Worm (Caenorhabditis elegans) whole organism, L4 larva: ENCODE results near the gene pipp-4P.
A peak's percentile ranks its signal among the peaks of the same experiment; 100 is the strongest.

Experiments
- F26F4.8 ChIP-seq: fragments of 200-800 bp; sonication (Bioruptor generic); conservative IDR thresholded peaks from 2 replicates; pipeline ENCODE4 v1.3.6; 2022; ENCODE audit warnings: missing genetic modification characterization, missing compliant biosample characterization
- F49E8.2 ChIP-seq: sonication (generic microtip); optimal IDR thresholded peaks from 2 replicates; lab custom pipeline; 2016; ENCODE audit warnings: missing compliant biosample characterization, mild to moderate bottlenecking, missing genetic modification characterization, borderline replicate concordance
- Y5F2A.4 ChIP-seq: fragments of 200-800 bp; sonication (Bioruptor generic); optimal IDR thresholded peaks from 2 replicates; lab custom pipeline; 2018; ENCODE audit warnings: mild to moderate bottlenecking, missing genetic modification characterization, missing compliant biosample characterization
- ZK337.2 ChIP-seq: fragments of 200-800 bp; sonication (Bioruptor generic); IDR thresholded peaks from 2 replicates; pipeline ENCODE4 v1.3.6; 2022; ENCODE audit warnings: missing genetic modification reagents, missing genetic modification characterization, missing compliant biosample characterization
- aha-1 ChIP-seq: fragments of 150-350 bp; peaks from one replicate; lab custom pipeline; 2014; ENCODE audit warnings: missing biosample characterization, missing genetic modification characterization
- aly-2 ChIP-seq: sonication (generic microtip); optimal IDR thresholded peaks from 2 replicates; lab custom pipeline; 2018; ENCODE audit warnings: missing biosample characterization, missing genetic modification characterization
- ama-1 ChIP-seq: fragments of 150-350 bp; optimal IDR thresholded peaks from 2 replicates; lab custom pipeline; 2014; ENCODE audit warnings: inconsistent platforms, mixed read lengths
- attf-4 ChIP-seq: sonication (generic microtip); optimal IDR thresholded peaks from 3 replicates; lab custom pipeline; 2017; ENCODE audit warnings: missing biosample characterization, missing genetic modification characterization
- ceh-44 ChIP-seq: fragments of 200-800 bp; sonication (Bioruptor generic); IDR thresholded peaks from 2 replicates; pipeline ENCODE4 v1.3.6; 2022; ENCODE audit warnings: missing genetic modification reagents, missing genetic modification characterization, missing compliant biosample characterization
- ceh-62 ChIP-seq: sonication (generic microtip); optimal IDR thresholded peaks from 2 replicates; lab custom pipeline; 2017; ENCODE audit warnings: missing biosample characterization, missing genetic modification characterization
- ceh-82 ChIP-seq: sonication (generic microtip); optimal IDR thresholded peaks from 2 replicates; lab custom pipeline; 2017; ENCODE audit warnings: missing biosample characterization, missing genetic modification characterization
- ces-1 ChIP-seq: fragments of 150-350 bp; sonication (generic microtip); optimal IDR thresholded peaks from 4 replicates; lab custom pipeline; 2014; ENCODE audit warnings: missing biosample characterization, missing genetic modification reagents, missing genetic modification characterization
- cey-2 ChIP-seq: sonication (generic microtip); optimal IDR thresholded peaks from 3 replicates; lab custom pipeline; 2017; ENCODE audit warnings: missing genetic modification characterization, mild to moderate bottlenecking, missing compliant biosample characterization, antibody characterized with exemption, borderline replicate concordance; ENCODE audit not compliant: insufficient read depth
- ctbp-1 ChIP-seq: fragments of 200-800 bp; sonication (Bioruptor generic); IDR thresholded peaks from 2 replicates; pipeline ENCODE4 v1.3.6; 2022; ENCODE audit warnings: missing genetic modification reagents, missing genetic modification characterization, missing compliant biosample characterization
- daf-16 ChIP-seq, 3 experiments: sonication (generic microtip); optimal IDR thresholded peaks; 2 replicates each; lab custom pipeline; 2016 to 2017; ENCODE audit warnings: missing genetic modification characterization in 3 of 3, missing genetic modification reagents in 3 of 3, mild to moderate bottlenecking in 2 of 3, missing compliant biosample characterization in 2 of 3, missing biosample characterization in 1 of 3, moderate library complexity in 1 of 3
- dmd-6 ChIP-seq: fragments of 200-800 bp; sonication (Bioruptor generic); IDR thresholded peaks from 2 replicates; pipeline ENCODE4 v1.3.6; 2022; ENCODE audit warnings: missing genetic modification reagents, missing genetic modification characterization, missing compliant biosample characterization
- dmd-8 ChIP-seq: fragments of 200-800 bp; sonication (Bioruptor generic); IDR thresholded peaks from 2 replicates; pipeline ENCODE4 v1.3.6; 2022; ENCODE audit warnings: missing genetic modification characterization, missing compliant biosample characterization
- duxl-1 ChIP-seq: sonication (generic microtip); optimal IDR thresholded peaks from 2 replicates; lab custom pipeline; 2016; ENCODE audit warnings: mild to moderate bottlenecking, missing genetic modification characterization, moderate library complexity, missing compliant biosample characterization; ENCODE audit not compliant: poor library complexity
- dve-1 ChIP-seq: sonication (generic microtip); optimal IDR thresholded peaks from 2 replicates; lab custom pipeline; 2017; ENCODE audit warnings: antibody characterized with exemption, mild to moderate bottlenecking, missing genetic modification characterization, missing compliant biosample characterization; ENCODE audit not compliant: insufficient read depth
- fkh-10 ChIP-seq: fragments of 150-350 bp; optimal IDR thresholded peaks from 2 replicates; lab custom pipeline; 2014; ENCODE audit warnings: missing biosample characterization, missing genetic modification reagents, missing genetic modification characterization
- hlh-11 ChIP-seq: fragments of 200-800 bp; sonication (Bioruptor generic); optimal IDR thresholded peaks from 2 replicates; lab custom pipeline; 2018; ENCODE audit warnings: mild to moderate bottlenecking, missing genetic modification characterization, missing compliant biosample characterization
- hmg-1.1 ChIP-seq: fragments of 200-800 bp; sonication (Bioruptor generic); IDR thresholded peaks from 2 replicates; pipeline ENCODE4 v1.3.6; 2022; ENCODE audit warnings: missing genetic modification reagents, missing genetic modification characterization, missing compliant biosample characterization
- jun-1 ChIP-seq: fragments of 150-350 bp; optimal IDR thresholded peaks from 2 replicates; lab custom pipeline; 2014; ENCODE audit warnings: missing biosample characterization, missing genetic modification reagents, missing genetic modification characterization
- lin-1 ChIP-seq: fragments of 200-800 bp; sonication (Bioruptor generic); IDR thresholded peaks from 2 replicates; pipeline ENCODE4 v1.3.6; 2022; ENCODE audit warnings: missing genetic modification reagents, missing genetic modification characterization, missing compliant biosample characterization
- lin-29 ChIP-seq: fragments of 200-800 bp; sonication (Bioruptor generic); IDR thresholded peaks from 2 replicates; pipeline ENCODE4 v1.3.6; 2022; ENCODE audit warnings: missing genetic modification reagents, missing genetic modification characterization, missing compliant biosample characterization
- lsy-2 ChIP-seq, 2 experiments: fragments of 150-350 bp in 1 of 2; sonication (generic microtip) in 1 of 2; optimal IDR thresholded peaks; 2 replicates each; lab custom pipeline; 2014 to 2017; ENCODE audit warnings: missing biosample characterization in 2 of 2, missing genetic modification characterization in 2 of 2
- mdt-29 ChIP-seq: fragments of 200-800 bp; sonication (Bioruptor generic); IDR thresholded peaks from 2 replicates; pipeline ENCODE4 v1.3.6; 2022; ENCODE audit warnings: missing genetic modification reagents, missing genetic modification characterization, missing compliant biosample characterization
- mep-1 ChIP-seq: fragments of 150-350 bp; sonication (generic microtip); optimal IDR thresholded peaks from 3 replicates; lab custom pipeline; 2014; ENCODE audit warnings: missing biosample characterization, missing genetic modification characterization
- mxl-2 ChIP-seq: fragments of 200-800 bp; sonication (Bioruptor generic); conservative IDR thresholded peaks from 2 replicates; pipeline ENCODE4 v1.3.6; 2022; ENCODE audit warnings: missing genetic modification reagents, missing genetic modification characterization, missing compliant biosample characterization
- nhr-102 ChIP-seq: sonication (generic microtip); optimal IDR thresholded peaks from 2 replicates; lab custom pipeline; 2016; ENCODE audit warnings: mild to moderate bottlenecking, missing genetic modification characterization, moderate library complexity, missing compliant biosample characterization
- nhr-11 ChIP-seq: fragments of 150-350 bp; optimal IDR thresholded peaks from 2 replicates; lab custom pipeline; 2014; ENCODE audit warnings: missing biosample characterization, missing genetic modification characterization
- nhr-41 ChIP-seq: fragments of 200-800 bp; sonication (Bioruptor generic); IDR thresholded peaks from 2 replicates; pipeline ENCODE4 v1.3.6; 2022; ENCODE audit warnings: missing genetic modification reagents, missing genetic modification characterization, missing compliant biosample characterization
- nhr-48 ChIP-seq: sonication (generic microtip); optimal IDR thresholded peaks from 2 replicates; lab custom pipeline; 2016; ENCODE audit warnings: mild to moderate bottlenecking, missing genetic modification characterization, missing compliant biosample characterization
- nhr-77 ChIP-seq: fragments of 150-350 bp; optimal IDR thresholded peaks from 2 replicates; lab custom pipeline; 2014; ENCODE audit warnings: missing biosample characterization, missing genetic modification characterization
- pha-4 ChIP-seq, 2 experiments: fragments of 150-350 bp in 1 of 2; fragments of 200-800 bp in 1 of 2; sonication (Bioruptor generic) in 1 of 2; IDR thresholded peaks in 1 of 2; optimal IDR thresholded peaks in 1 of 2; 2 replicates each; pipeline versions ENCODE4 v1.3.6 to Lab custom; 2014 to 2022; ENCODE audit warnings: missing genetic modification characterization in 2 of 2, missing genetic modification reagents in 2 of 2, missing biosample characterization in 1 of 2, missing compliant biosample characterization in 1 of 2
- skn-1 ChIP-seq: fragments of 150-350 bp; optimal IDR thresholded peaks from 2 replicates; lab custom pipeline; 2014; ENCODE audit warnings: missing biosample characterization, missing genetic modification characterization
- spr-1 ChIP-seq: sonication (generic microtip); optimal IDR thresholded peaks from 2 replicates; lab custom pipeline; 2016; ENCODE audit warnings: mild to moderate bottlenecking, missing genetic modification characterization, missing compliant biosample characterization
- tag-97 ChIP-seq: fragments of 200-800 bp; sonication (Bioruptor generic); IDR thresholded peaks from 2 replicates; pipeline ENCODE4 v1.3.6; 2022; ENCODE audit warnings: missing genetic modification characterization, missing compliant biosample characterization
- unc-130 ChIP-seq: sonication (generic microtip); optimal IDR thresholded peaks from 2 replicates; lab custom pipeline; 2016; ENCODE audit warnings: missing genetic modification reagents, missing genetic modification characterization, missing compliant biosample characterization
- unc-39 ChIP-seq: sonication (generic microtip); optimal IDR thresholded peaks from 2 replicates; lab custom pipeline; 2017; ENCODE audit warnings: missing biosample characterization, missing genetic modification characterization
- vab-7 ChIP-seq: fragments of 200-800 bp; sonication (Bioruptor generic); IDR thresholded peaks from 2 replicates; pipeline ENCODE4 v1.3.6; 2022; ENCODE audit warnings: missing genetic modification reagents, missing genetic modification characterization, missing compliant biosample characterization
- zag-1 ChIP-seq: fragments of 150-350 bp; optimal IDR thresholded peaks from 2 replicates; lab custom pipeline; 2014; ENCODE audit warnings: missing biosample characterization, missing genetic modification characterization
- zfp-3 ChIP-seq: fragments of 200-800 bp; sonication (Bioruptor generic); conservative IDR thresholded peaks from 2 replicates; pipeline ENCODE4 v1.3.6; 2022; ENCODE audit warnings: missing genetic modification reagents, missing genetic modification characterization, missing compliant biosample characterization
- ztf-11 ChIP-seq: fragments of 150-350 bp; optimal IDR thresholded peaks from 2 replicates; lab custom pipeline; 2014; ENCODE audit warnings: missing biosample characterization, missing genetic modification characterization
- ztf-7 ChIP-seq: fragments of 150-350 bp; optimal IDR thresholded peaks from 2 replicates; lab custom pipeline; 2014; ENCODE audit warnings: missing biosample characterization, missing genetic modification characterization

The pipp-4P gene

ce11 chrIII:2800743-2801142, 18.3 kb upstream of the pipp-4P start:
- no peak for TF ChIP-seq jun-1 (tag; lab: Kevin White, UChicago)
- TF ChIP-seq lin-29 (GFP tag; lab: Robert Waterston, UW): no peak
- no peak for TF ChIP-seq fkh-10
- no peak for TF ChIP-seq skn-1 (tag; lab: Kevin White, UChicago)
- TF ChIP-seq vab-7: no peak
- TF ChIP-seq unc-130 (GFP tag; lab: Kevin White, UChicago): no peak
- no peak for TF ChIP-seq dmd-8 (GFP tag; lab: Robert Waterston, UW)

ce11 chrIII:2801800-2802515, 17.1 kb upstream of the pipp-4P start, which contains the start of the genes twk-45 and Y71H2AM.25:
twk-45 (minus strand) TSS chrIII:2801900.
Y71H2AM.25 (plus strand) TSS chrIII:2802465.
- TF ChIP-seq nhr-41 (GFP tag; lab: Robert Waterston, UW): no peak
- no peak for TF ChIP-seq aly-2 (tag; lab: Kevin White, UChicago)
- TF ChIP-seq skn-1 (tag; lab: Kevin White, UChicago): no peak
- TF ChIP-seq aha-1: peak; percentile 13

DNA sequence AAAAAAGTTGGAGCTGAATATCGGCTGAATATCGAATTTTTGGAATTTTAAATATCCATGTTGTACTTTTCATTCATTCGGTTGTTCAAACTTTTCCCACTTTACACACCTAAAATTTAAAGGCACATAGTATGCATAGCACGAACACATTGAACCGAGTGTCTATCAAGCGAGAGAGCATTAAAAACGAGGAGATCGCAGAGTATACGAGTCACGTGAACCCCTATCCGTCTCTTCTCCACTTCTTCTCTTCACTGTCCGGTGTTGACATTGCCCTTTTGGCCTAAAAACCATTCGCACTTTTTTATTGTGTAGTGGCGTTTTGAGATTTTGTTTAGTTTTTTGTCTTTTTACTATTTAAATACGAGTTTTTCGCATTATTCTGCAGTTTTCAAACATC, 14.6 kb upstream of the pipp-4P start:
- TF ChIP-seq pha-4 (GFP tag; IDR thresholded peaks at IDR 0.05; lab: Robert Waterston, UW): no peak
- peak; percentile 82 for TF ChIP-seq pha-4 (tag; optimal IDR thresholded peaks at IDR 0.05; lab: Kevin White, UChicago)
- TF ChIP-seq ama-1: no peak
- TF ChIP-seq ceh-82 (tag; lab: Kevin White, UChicago): no peak
- no peak for TF ChIP-seq F26F4.8 (GFP tag; lab: Robert Waterston, UW)
- peak; percentile 71 for TF ChIP-seq dve-1 (tag; lab: Kevin White, UChicago)
- no peak for TF ChIP-seq mxl-2
- no peak for TF ChIP-seq ceh-44 (GFP tag; lab: Robert Waterston, UW)
- no peak for TF ChIP-seq tag-97 (GFP tag; lab: Robert Waterston, UW)
- no peak for TF ChIP-seq ceh-62 (tag; lab: Kevin White, UChicago)
- TF ChIP-seq lsy-2 (tag; optimal IDR thresholded peaks at IDR 0.05; lab: Kevin White, UChicago): peak in 1 of 2 experiments; percentile 78
- TF ChIP-seq Y5F2A.4 (GFP tag; lab: Kevin White, UChicago): no peak
- TF ChIP-seq ZK337.2 (GFP tag; lab: Robert Waterston, UW): no peak
- TF ChIP-seq zfp-3 (GFP tag; lab: Robert Waterston, UW): no peak
- TF ChIP-seq nhr-77: no peak
- TF ChIP-seq ztf-7: no peak
- TF ChIP-seq F49E8.2 (tag; lab: Kevin White, UChicago): no peak
- no peak for TF ChIP-seq lin-1
- TF ChIP-seq nhr-11 (tag; lab: Kevin White, UChicago): no peak
- no peak for TF ChIP-seq ztf-11 (tag; lab: Kevin White, UChicago)
- 0 out of 2 replicates have a peak, but pooled peaks have one; percentile 25 for TF ChIP-seq dmd-6 (GFP tag; lab: Robert Waterston, UW)
- TF ChIP-seq spr-1: no peak
- no peak for TF ChIP-seq mdt-29 (GFP tag; lab: Robert Waterston, UW)
- peak; percentile 69 for TF ChIP-seq mep-1 (tag; lab: Kevin White, UChicago)
- peak; percentile 61 for TF ChIP-seq hlh-11 (tag; lab: Kevin White, UChicago)
- no peak for TF ChIP-seq daf-16 (GFP tag; optimal IDR thresholded peaks at IDR 0.05; lab: Kevin White, UChicago)
- TF ChIP-seq daf-16 (tag; optimal IDR thresholded peaks at IDR 0.05; lab: Kevin White, UChicago): peak; percentile 4
- no peak for TF ChIP-seq unc-130 (GFP tag; lab: Kevin White, UChicago)
- no peak for TF ChIP-seq ces-1 (GFP tag; lab: Kevin White, UChicago)
- TF ChIP-seq hmg-1.1: peak; percentile 45; the same call in 1 of the 2 replicates
- no peak for TF ChIP-seq attf-4 (tag; lab: Kevin White, UChicago)
- TF ChIP-seq nhr-48 (tag; lab: Kevin White, UChicago): no peak
- no peak for TF ChIP-seq ctbp-1 (GFP tag; lab: Robert Waterston, UW)
- no peak for TF ChIP-seq cey-2 (tag; lab: Kevin White, UChicago)
- TF ChIP-seq zag-1 (tag; lab: Kevin White, UChicago): no peak
- TF ChIP-seq duxl-1: no peak
- no peak for TF ChIP-seq nhr-102 (tag; lab: Kevin White, UChicago)
- no peak for TF ChIP-seq unc-39 (tag; lab: Kevin White, UChicago)
